Fruit fly (Drosophila melanogaster): Measurements from ENCODE around the gene CG14052.

Gene CG14052

dm6 chrX:2223454-2223853 is at the start of gene CG14052:
CG14052 (plus strand) TSS chrX:2223754.
- TF ChIP-seq CG8301 (tag; optimal IDR thresholded peaks at IDR 0.05) (no peak), CG8159 (tag; optimal IDR thresholded peaks at IDR 0.05) (no peak), gl (tag; optimal IDR thresholded peaks at IDR 0.05) (no peak), CG34367 (tag; optimal IDR thresholded peaks at IDR 0.05) (no peak), D1 (tag; optimal IDR thresholded peaks at IDR 0.05) (no peak), CG13204 (GFP tag; optimal IDR thresholded peaks at IDR 0.05) (no peak), CG32121 (GFP tag; IDR thresholded peaks at IDR 0.05) (no peak), CG9948 (tag; optimal IDR thresholded peaks at IDR 0.05) (no peak), CG12605 (GFP tag; IDR thresholded peaks at IDR 0.05) (no peak), Pif1B (GFP tag; optimal IDR thresholded peaks at IDR 0.05) (no peak), CG10348 (GFP tag; IDR thresholded peaks at IDR 0.05) (no peak), CG17806 (tag; optimal IDR thresholded peaks at IDR 0.05) (no peak), fd96Ca (GFP tag; IDR thresholded peaks at IDR 0.05) (no peak), CG14655 (GFP tag; optimal IDR thresholded peaks at IDR 0.05) (no peak), Pif1A (GFP tag; optimal IDR thresholded peaks at IDR 0.05) (no peak), CG4496 (GFP tag; IDR thresholded peaks at IDR 0.05) (no peak)

DNA sequence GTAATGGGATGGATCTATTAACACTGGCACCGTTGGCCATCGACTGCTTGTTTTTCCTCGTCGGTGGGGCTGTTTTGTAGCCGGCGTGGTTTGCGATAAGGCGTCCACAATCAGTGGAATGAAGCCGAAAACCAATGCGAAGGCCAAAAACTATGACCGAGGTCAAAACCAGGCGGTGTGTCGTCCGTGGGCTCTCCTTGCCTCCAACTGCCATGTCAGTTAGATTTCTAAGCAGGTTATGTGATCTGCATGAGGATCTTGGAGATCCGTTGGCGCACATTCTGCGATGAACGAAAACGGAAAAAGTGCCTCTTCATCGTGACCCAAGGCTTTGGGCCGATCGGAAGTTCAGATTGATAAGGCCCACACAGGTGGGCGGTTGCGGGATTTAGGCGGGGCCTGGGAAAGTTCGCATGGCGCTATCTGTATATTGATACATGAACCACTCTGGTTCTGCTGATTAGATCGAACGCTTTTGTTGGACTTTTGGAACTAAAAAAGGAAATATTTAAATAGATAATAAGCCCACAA is 48.2 kb upstream of the CG14052 start, which contains the start of gene Cyp4d14:
Gene Cyp4d14, minus strand, starts transcription at position 51 of the 531 bp plus-strand sequence.
- no peak for TF ChIP-seq CG32121 (GFP tag; IDR thresholded peaks at IDR 0.05)
- TF ChIP-seq Pif1B (GFP tag; optimal IDR thresholded peaks at IDR 0.05), result no peak
- no peak for TF ChIP-seq CG13204 (GFP tag; optimal IDR thresholded peaks at IDR 0.05)
- TF ChIP-seq CG17806 (tag; optimal IDR thresholded peaks at IDR 0.05), result no peak
- TF ChIP-seq EcR (GFP tag; optimal IDR thresholded peaks at IDR 0.05), result no peak
- TF ChIP-seq CG8159 (tag; optimal IDR thresholded peaks at IDR 0.05), result no peak
- no peak for TF ChIP-seq CG4496 (GFP tag; IDR thresholded peaks at IDR 0.05)
- no peak for TF ChIP-seq CG34367 (tag; optimal IDR thresholded peaks at IDR 0.05)
- no peak for TF ChIP-seq CG8301 (tag; optimal IDR thresholded peaks at IDR 0.05)
- TF ChIP-seq Ets98B (GFP tag; IDR thresholded peaks at IDR 0.05), result no peak
- TF ChIP-seq Snoo (tag; optimal IDR thresholded peaks at IDR 0.05), result no peak
- no peak for TF ChIP-seq CG9948 (tag; optimal IDR thresholded peaks at IDR 0.05)
- no peak for TF ChIP-seq fd96Ca (GFP tag; IDR thresholded peaks at IDR 0.05)
- no peak for TF ChIP-seq CG15710 (tag; optimal IDR thresholded peaks at IDR 0.05)
- no peak for TF ChIP-seq D1 (tag; optimal IDR thresholded peaks at IDR 0.05)
- TF ChIP-seq CG14655 (GFP tag; optimal IDR thresholded peaks at IDR 0.05), result no peak
- no peak for TF ChIP-seq Pif1A (GFP tag; optimal IDR thresholded peaks at IDR 0.05)
- TF ChIP-seq CG10348 (GFP tag; IDR thresholded peaks at IDR 0.05), result no peak
- TF ChIP-seq rn (GFP tag; IDR thresholded peaks at IDR 0.05), result no peak
- TF ChIP-seq CG12605 (GFP tag; IDR thresholded peaks at IDR 0.05), result no peak

dm6 chrX:2175956-2176469 is 47.5 kb upstream of the CG14052 start, which contains the start of gene Cyp4d2:
Cyp4d2 (plus strand) TSS chrX:2176006.
- TF ChIP-seq CG9948 (tag; optimal IDR thresholded peaks at IDR 0.05) (no peak), fd96Ca (GFP tag; IDR thresholded peaks at IDR 0.05) (no peak), CG14655 (GFP tag; optimal IDR thresholded peaks at IDR 0.05) (no peak), Pif1A (GFP tag; optimal IDR thresholded peaks at IDR 0.05) (no peak), Snoo (tag; optimal IDR thresholded peaks at IDR 0.05) (no peak), CG15710 (tag; optimal IDR thresholded peaks at IDR 0.05) (no peak), CG8159 (tag; optimal IDR thresholded peaks at IDR 0.05) (no peak)

- TF ChIP-seq CG17806 (tag; optimal IDR thresholded peaks at IDR 0.05), result no peak
Measured at dm6 chrX:2178802-2179201, 44.8 kb upstream of the CG14052 start, which contains the start of gene Cyp4ae1. Cyp4ae1 (plus strand) TSS chrX:2179007.

DNA sequence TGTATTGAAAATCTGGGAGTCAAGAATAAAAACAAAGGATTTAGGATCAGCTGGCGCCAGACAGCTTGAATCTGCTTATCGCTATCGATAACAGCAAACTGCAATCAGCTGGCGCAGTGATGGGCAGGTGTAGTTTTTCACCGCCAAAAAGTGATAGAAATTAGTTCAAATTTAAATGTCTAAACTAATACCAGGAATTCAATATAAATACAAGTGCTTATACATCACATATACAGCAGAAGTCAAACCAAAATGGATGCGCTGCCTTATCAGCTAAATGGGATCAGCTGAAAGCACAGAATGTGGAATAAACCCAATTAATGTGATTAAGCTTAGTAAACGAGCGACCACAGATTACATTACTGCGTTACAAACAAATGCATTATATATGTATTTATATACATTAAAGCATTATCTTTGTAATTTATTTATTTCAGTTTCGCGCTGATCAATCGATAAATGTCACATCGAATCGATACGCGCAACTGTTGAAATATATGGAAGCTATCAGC is 42.7 kb upstream of the CG14052 start, which contains the start of gene pn:
Gene pn, plus strand, starts transcription at position 462 of the 512 bp plus-strand sequence.
- TF ChIP-seq EcR (GFP tag; optimal IDR thresholded peaks at IDR 0.05) (no peak), CG9948 (tag; optimal IDR thresholded peaks at IDR 0.05) (no peak), CG8159 (tag; optimal IDR thresholded peaks at IDR 0.05) (no peak), CG15710 (tag; optimal IDR thresholded peaks at IDR 0.05) (no peak), CG12605 (GFP tag; IDR thresholded peaks at IDR 0.05) (no peak), CG17806 (tag; optimal IDR thresholded peaks at IDR 0.05) (no peak), CG14655 (GFP tag; optimal IDR thresholded peaks at IDR 0.05) (no peak)

DNA sequence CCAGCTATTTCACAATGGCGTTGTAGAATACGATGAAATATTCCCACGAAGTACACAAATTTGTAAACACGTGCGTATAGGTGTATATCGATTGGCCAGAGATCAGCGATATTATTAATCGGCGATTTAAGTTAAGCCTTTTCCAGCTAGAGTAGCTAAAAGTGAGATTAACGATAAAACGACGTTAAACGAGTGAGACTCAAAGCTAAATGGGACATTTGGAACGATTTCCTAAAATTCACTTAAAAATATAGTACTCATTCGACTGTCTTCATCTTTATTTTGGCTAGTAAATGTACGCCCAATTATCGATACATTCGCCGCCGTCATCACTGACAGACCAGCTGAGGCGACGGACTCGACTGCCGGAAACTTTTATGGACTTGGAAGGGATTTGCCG is 39.0 kb upstream of the CG14052 start, which contains the start of the genes Nmd3 and CG17776:
Gene Nmd3, minus strand, starts transcription at position 106 of the 400 bp plus-strand sequence.
Gene CG17776, plus strand, starts transcription at position 163 of the 400 bp plus-strand sequence.
- TF ChIP-seq CG10348 (GFP tag; IDR thresholded peaks at IDR 0.05) (no peak), fd96Ca (GFP tag; IDR thresholded peaks at IDR 0.05) (no peak), EcR (GFP tag; optimal IDR thresholded peaks at IDR 0.05) (no peak), CG8159 (tag; optimal IDR thresholded peaks at IDR 0.05) (no peak), CG8301 (tag; optimal IDR thresholded peaks at IDR 0.05) (no peak), D1 (tag; optimal IDR thresholded peaks at IDR 0.05) (no peak), rn (GFP tag; IDR thresholded peaks at IDR 0.05) (no peak), CG12605 (GFP tag; IDR thresholded peaks at IDR 0.05) (no peak), CG15710 (tag; optimal IDR thresholded peaks at IDR 0.05) (no peak), CG4496 (GFP tag; IDR thresholded peaks at IDR 0.05) (no peak), CG13204 (GFP tag; optimal IDR thresholded peaks at IDR 0.05) (no peak)
